Fruit fly (Drosophila melanogaster) whole organism, embryonic: ENCODE measurements around the gene Eig71Eg.
A peak's percentile ranks its signal among the peaks of the same experiment; 100 is the strongest.

Experiments
- C15 ChIP-seq: fragments of 200-800 bp; sonication (Bioruptor generic); IDR thresholded peaks from 3 replicates; pipeline ENCODE4 v1.3.6; 2022; ENCODE audit warnings: missing biosample characterization, missing genetic modification characterization
- CG10366 ChIP-seq: fragments of 200-800 bp; sonication (Bioruptor generic); IDR thresholded peaks from 2 replicates; pipeline ENCODE4 v1.3.6; 2022; ENCODE audit warnings: missing biosample characterization, missing genetic modification characterization
- CG11093 ChIP-seq: fragments of 200-800 bp; sonication (Bioruptor generic); IDR thresholded peaks from 3 replicates; pipeline ENCODE4 v1.3.6; 2022; ENCODE audit warnings: missing biosample characterization, missing genetic modification characterization
- CG11504 ChIP-seq: fragments of 200-800 bp; sonication (Bioruptor generic); optimal IDR thresholded peaks from 3 replicates; lab custom pipeline; 2019; ENCODE audit warnings: missing biosample characterization, mild to moderate bottlenecking, missing genetic modification characterization, moderate library complexity
- CG11723 ChIP-seq: fragments of 200-800 bp; sonication (Bioruptor generic); optimal IDR thresholded peaks from 2 replicates; lab custom pipeline; 2017; ENCODE audit warnings: missing biosample characterization, mild to moderate bottlenecking, missing genetic modification characterization
- CG12219 ChIP-seq: fragments of 200-800 bp; sonication (Bioruptor generic); optimal IDR thresholded peaks from 3 replicates; lab custom pipeline; 2018; ENCODE audit warnings: missing biosample characterization, mild to moderate bottlenecking, missing genetic modification characterization
- CG13424 ChIP-seq: fragments of 200-800 bp; sonication (Bioruptor generic); optimal IDR thresholded peaks from 2 replicates; lab custom pipeline; 2019; ENCODE audit warnings: missing biosample characterization, mild to moderate bottlenecking, missing genetic modification characterization, moderate library complexity
- CG13894 ChIP-seq: fragments of 200-800 bp; sonication (Bioruptor generic); optimal IDR thresholded peaks from 3 replicates; lab custom pipeline; 2018; ENCODE audit warnings: missing biosample characterization, mild to moderate bottlenecking, missing genetic modification characterization, moderate library complexity
- CG16815 ChIP-seq: fragments of 200-800 bp; sonication (Bioruptor generic); optimal IDR thresholded peaks from 3 replicates; lab custom pipeline; 2017; ENCODE audit warnings: missing biosample characterization, mild to moderate bottlenecking, missing genetic modification characterization
- CG17359 ChIP-seq: fragments of 200-800 bp; sonication (Bioruptor generic); optimal IDR thresholded peaks from 3 replicates; lab custom pipeline; 2018; ENCODE audit warnings: missing biosample characterization, mild to moderate bottlenecking, missing genetic modification characterization, moderate library complexity
- CG17361 ChIP-seq: fragments of 200-800 bp; sonication (Bioruptor generic); IDR thresholded peaks from 3 replicates; pipeline ENCODE4 v1.3.6; 2022; ENCODE audit warnings: missing biosample characterization, missing genetic modification characterization
- CG2889 ChIP-seq: fragments of 200-800 bp; sonication (Bioruptor generic); IDR thresholded peaks from 3 replicates; pipeline ENCODE4 v1.3.6; 2022; ENCODE audit warnings: missing biosample characterization, missing genetic modification characterization
- CG30403 ChIP-seq: fragments of 200-800 bp; sonication (Bioruptor generic); optimal IDR thresholded peaks from 3 replicates; lab custom pipeline; 2016; ENCODE audit warnings: missing biosample characterization, missing genetic modification characterization
- CG31441 ChIP-seq: fragments of 200-800 bp; sonication (Bioruptor generic); IDR thresholded peaks from 2 replicates; pipeline ENCODE4 v1.3.6; 2022; ENCODE audit warnings: missing biosample characterization, missing genetic modification characterization
- CG32532 ChIP-seq: fragments of 200-800 bp; sonication (Bioruptor generic); IDR thresholded peaks from 2 replicates; pipeline ENCODE4 v1.3.6; 2022; ENCODE audit warnings: missing biosample characterization, missing genetic modification characterization
- CG3847 ChIP-seq: fragments of 200-800 bp; sonication (Bioruptor generic); IDR thresholded peaks from 2 replicates; pipeline ENCODE4 v1.3.6; 2022; ENCODE audit warnings: missing biosample characterization, missing genetic modification characterization
- CG9932 ChIP-seq: fragments of 200-800 bp; sonication (Bioruptor generic); IDR thresholded peaks from 2 replicates; pipeline ENCODE4 v1.3.6; 2022; ENCODE audit warnings: missing biosample characterization, missing genetic modification characterization
- Camta ChIP-seq: fragments of 200-800 bp; sonication (Bioruptor generic); optimal IDR thresholded peaks from 2 replicates; lab custom pipeline; 2016; ENCODE audit warnings: missing biosample characterization, missing genetic modification characterization
- Deaf1 ChIP-seq: fragments of 200-800 bp; optimal IDR thresholded peaks from 3 replicates; lab custom pipeline; 2019; ENCODE audit warnings: missing biosample characterization, mild to moderate bottlenecking, missing genetic modification characterization, moderate library complexity
- Dip2 ChIP-seq: fragments of 200-800 bp; sonication (Bioruptor generic); IDR thresholded peaks from 2 replicates; pipeline ENCODE4 v1.3.6; 2022; ENCODE audit warnings: missing biosample characterization, missing genetic modification characterization
- Doc2 ChIP-seq: fragments of 200-800 bp; sonication (Bioruptor generic); IDR thresholded peaks from 2 replicates; pipeline ENCODE4 v1.3.6; 2022; ENCODE audit warnings: missing biosample characterization, missing genetic modification characterization
- Eip74EF ChIP-seq, 2 experiments: fragments of 200-800 bp in 1 of 2; fragments of >200 bp in 1 of 2; sonication (Bioruptor generic) in 1 of 2; optimal IDR thresholded peaks; 2 replicates each; lab custom pipeline; 2017 to 2019; ENCODE audit warnings: missing biosample characterization in 2 of 2, missing genetic modification characterization in 2 of 2, mild to moderate bottlenecking in 1 of 2, moderate library complexity in 1 of 2
- Fer2 ChIP-seq: fragments of 200-800 bp; sonication (Bioruptor generic); optimal IDR thresholded peaks from 2 replicates; lab custom pipeline; 2018; ENCODE audit warnings: missing biosample characterization, mild to moderate bottlenecking, missing genetic modification characterization, moderate library complexity
- Vsx1 ChIP-seq: fragments of 200-800 bp; sonication (Bioruptor generic); optimal IDR thresholded peaks from 2 replicates; lab custom pipeline; 2017; ENCODE audit warnings: missing biosample characterization, mild to moderate bottlenecking, missing genetic modification characterization, missing genetic modification reagents
- ab ChIP-seq: fragments of 200-800 bp; sonication (Bioruptor generic); optimal IDR thresholded peaks from 2 replicates; lab custom pipeline; 2016; ENCODE audit warnings: missing biosample characterization, missing genetic modification characterization
- al ChIP-seq: fragments of 200-800 bp; sonication (Bioruptor generic); IDR thresholded peaks from 2 replicates; pipeline ENCODE4 v1.3.6; 2022; ENCODE audit warnings: missing biosample characterization, missing genetic modification characterization
- ash1 ChIP-seq: fragments of 200-800 bp; sonication (Bioruptor generic); optimal IDR thresholded peaks from 2 replicates; lab custom pipeline; 2018; ENCODE audit warnings: missing biosample characterization, mild to moderate bottlenecking, missing genetic modification characterization
- croc ChIP-seq: fragments of 200-800 bp; sonication (Bioruptor generic); conservative IDR thresholded peaks from 3 replicates; pipeline ENCODE4 v1.3.6; 2022; ENCODE audit warnings: missing biosample characterization, missing genetic modification characterization
- crp ChIP-seq, 2 experiments: fragments of 200-800 bp; sonication (Bioruptor generic); optimal IDR thresholded peaks; 2 replicates in 1 of 2; 3 replicates in 1 of 2; lab custom pipeline; 2017; ENCODE audit warnings: missing biosample characterization in 2 of 2, missing genetic modification characterization in 2 of 2, mild to moderate bottlenecking in 1 of 2, moderate library complexity in 1 of 2
- dan ChIP-seq: fragments of 200-800 bp; sonication (Bioruptor generic); IDR thresholded peaks from 2 replicates; pipeline ENCODE4 v1.3.6; 2022; ENCODE audit warnings: missing biosample characterization, missing genetic modification characterization
- esg ChIP-seq: fragments of 200-800 bp; sonication (Bioruptor generic); conservative IDR thresholded peaks from 2 replicates; pipeline ENCODE4 v1.3.6; 2022; ENCODE audit warnings: missing biosample characterization, missing genetic modification characterization
- fu2 ChIP-seq: fragments of 200-800 bp; sonication (Bioruptor generic); optimal IDR thresholded peaks from 2 replicates; lab custom pipeline; 2016; ENCODE audit warnings: missing biosample characterization, missing genetic modification characterization
- h ChIP-seq: fragments of >200 bp; optimal IDR thresholded peaks from 2 replicates; lab custom pipeline; 2017
- ham ChIP-seq: fragments of 200-800 bp; sonication (Bioruptor generic); IDR thresholded peaks from 2 replicates; pipeline ENCODE4 v1.3.6; 2022; ENCODE audit warnings: missing biosample characterization, missing genetic modification characterization
- jigr1 ChIP-seq: fragments of 200-800 bp; sonication (Bioruptor generic); IDR thresholded peaks from 3 replicates; pipeline ENCODE4 v1.3.6; 2022; ENCODE audit warnings: missing biosample characterization, missing genetic modification characterization
- ken ChIP-seq: fragments of 200-800 bp; sonication (Bioruptor generic); IDR thresholded peaks from 3 replicates; pipeline ENCODE4 v1.3.6; 2022; ENCODE audit warnings: missing biosample characterization, missing genetic modification characterization
- knrl ChIP-seq: fragments of 200-800 bp; sonication (Bioruptor generic); IDR thresholded peaks from 3 replicates; pipeline ENCODE4 v1.3.6; 2022; ENCODE audit warnings: missing biosample characterization, missing genetic modification characterization; ENCODE audit not compliant: partially characterized antibody
- lilli ChIP-seq: fragments of 200-800 bp; sonication (Bioruptor generic); optimal IDR thresholded peaks from 3 replicates; lab custom pipeline; 2016; ENCODE audit warnings: missing biosample characterization, missing genetic modification characterization
- lov ChIP-seq, 2 experiments: fragments of 200-800 bp in 1 of 2; fragments of >200 bp in 1 of 2; sonication (Bioruptor generic) in 1 of 2; IDR thresholded peaks in 1 of 2; optimal IDR thresholded peaks in 1 of 2; 2 replicates in 1 of 2; 3 replicates in 1 of 2; pipeline versions ENCODE4 v1.3.6 to Lab custom; 2017 to 2022; ENCODE audit warnings: missing biosample characterization in 1 of 2, missing genetic modification characterization in 1 of 2
- odd ChIP-seq: fragments of 200-800 bp; sonication (Bioruptor generic); optimal IDR thresholded peaks from 2 replicates; lab custom pipeline; 2017; ENCODE audit warnings: missing biosample characterization, mild to moderate bottlenecking, missing genetic modification characterization
- prd ChIP-seq, 3 experiments: fragments of >200 bp in 2 of 3; fragments of 200-800 bp in 1 of 3; sonication (Bioruptor generic) in 1 of 3; optimal IDR thresholded peaks in 2 of 3; IDR thresholded peaks in 1 of 3; 2 replicates in 2 of 3; 3 replicates in 1 of 3; pipeline versions ENCODE4 v1.3.6 to Lab custom; 2017 to 2022; ENCODE audit warnings: missing biosample characterization in 1 of 3, missing genetic modification characterization in 1 of 3
- pum ChIP-seq: fragments of 200-800 bp; sonication (Bioruptor generic); optimal IDR thresholded peaks from 2 replicates; lab custom pipeline; 2016; ENCODE audit warnings: missing biosample characterization, missing genetic modification characterization
- ranshi ChIP-seq: fragments of 200-800 bp; sonication (Bioruptor generic); IDR thresholded peaks from 2 replicates; pipeline ENCODE4 v1.3.6; 2022; ENCODE audit warnings: missing biosample characterization, missing genetic modification characterization
- row ChIP-seq: fragments of 200-800 bp; sonication (Bioruptor generic); IDR thresholded peaks from 3 replicates; pipeline ENCODE4 v1.3.6; 2022; ENCODE audit warnings: missing biosample characterization, missing genetic modification characterization
- sr ChIP-seq: fragments of 200-800 bp; sonication (Bioruptor generic); IDR thresholded peaks from 3 replicates; pipeline ENCODE4 v1.3.6; 2022; ENCODE audit warnings: missing biosample characterization, missing genetic modification characterization
- tna ChIP-seq: fragments of 200-800 bp; sonication (Bioruptor generic); IDR thresholded peaks from 2 replicates; pipeline ENCODE4 v1.3.6; 2022; ENCODE audit warnings: missing biosample characterization, missing genetic modification characterization; ENCODE audit not compliant: partially characterized antibody
- twi ChIP-seq: fragments of 200-800 bp; optimal IDR thresholded peaks from 2 replicates; lab custom pipeline; 2019; ENCODE audit warnings: missing biosample characterization, mild to moderate bottlenecking, missing genetic modification characterization, moderate library complexity
- tx ChIP-seq: fragments of 200-800 bp; sonication (Bioruptor generic); optimal IDR thresholded peaks from 2 replicates; lab custom pipeline; 2016; ENCODE audit warnings: missing biosample characterization, missing genetic modification characterization
- zf30C ChIP-seq: fragments of 200-800 bp; sonication (Bioruptor generic); optimal IDR thresholded peaks from 3 replicates; lab custom pipeline; 2018; ENCODE audit warnings: missing biosample characterization, mild to moderate bottlenecking, missing genetic modification characterization

Gene Eig71Eg

DNA sequence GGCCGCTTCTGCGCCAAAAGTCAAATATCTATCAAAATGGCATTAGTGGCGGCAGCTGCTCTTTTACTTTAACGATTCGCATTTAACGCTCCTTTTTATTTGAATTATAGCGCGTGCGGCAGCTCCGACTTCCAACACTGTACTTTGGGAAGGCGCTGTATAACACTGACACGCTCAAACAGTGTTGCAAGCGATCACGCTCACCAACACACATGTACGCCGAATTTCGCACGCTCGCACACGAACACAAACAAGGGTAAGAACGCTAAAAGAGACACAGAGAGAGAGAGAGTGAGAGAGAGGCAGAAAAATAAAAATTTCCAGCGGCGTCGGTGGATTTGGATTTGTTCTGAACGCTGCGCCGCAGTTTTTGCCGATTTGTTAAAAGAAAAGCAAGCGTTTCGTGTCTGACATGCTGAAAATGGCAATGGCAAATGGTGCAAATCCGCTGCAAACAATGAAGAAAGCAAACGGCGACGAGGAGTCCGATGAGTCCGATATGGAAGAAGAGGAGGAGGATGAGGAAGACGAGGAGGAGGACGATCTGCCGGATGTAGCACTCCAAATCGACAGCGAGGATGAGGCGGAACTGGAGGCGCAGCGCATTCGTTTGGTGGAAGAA, 37.7 kb upstream of the Eig71Eg start, which contains the start of gene Phs (continued):
- TF ChIP-seq CG13894 (tag; lab: Kevin White, UChicago) (peak; percentile 63), C15 (peak; percentile 51; the same call in 1 of the 3 replicates), al (GFP tag; lab: Robert Waterston, UW) (peak; percentile 62), tna (GFP tag; lab: Robert Waterston, UW) (no peak), esg (GFP tag; lab: Robert Waterston, UW) (no peak), h (lab: Kevin White, UChicago) (no peak), Fer2 (peak; percentile 42), CG17361 (GFP tag; lab: Robert Waterston, UW) (peak; percentile 50; the same call in 1 of the 3 replicates), crp (GFP tag; optimal IDR thresholded peaks at IDR 0.05; lab: Kevin White, UChicago) (peak in 1 of 2 experiments; percentile 35), Deaf1 (tag; lab: Kevin White, UChicago) (peak; percentile 24), CG13424 (peak; percentile 24), CG31441 (GFP tag; lab: Robert Waterston, UW) (peak; percentile 46; the same call in 1 of the 2 replicates), sr (GFP tag; lab: Robert Waterston, UW) (peak; percentile 65; the same call in 2 of the 3 replicates), ranshi (GFP tag; lab: Robert Waterston, UW) (peak; percentile 82), ken (GFP tag; lab: Robert Waterston, UW) (peak; percentile 94), Dip2 (GFP tag; lab: Robert Waterston, UW) (no peak), knrl (GFP tag; lab: Robert Waterston, UW) (peak; percentile 37; the same call in 1 of the 3 replicates), CG30403 (GFP tag; lab: Kevin White, UChicago) (peak; percentile 78), Eip74EF (GFP tag; optimal IDR thresholded peaks at IDR 0.05; lab: Kevin White, UChicago) (no peak), CG12219 (no peak), odd (GFP tag; lab: Kevin White, UChicago) (no peak), CG32532 (GFP tag; lab: Robert Waterston, UW) (peak; percentile 81), CG10366 (peak; percentile 71), tx (peak; percentile 84), CG2889 (no peak), CG11504 (tag; lab: Kevin White, UChicago) (peak; percentile 60), dan (GFP tag; lab: Robert Waterston, UW) (no peak), prd (optimal IDR thresholded peaks at IDR 0.05; lab: Kevin White, UChicago) (no peak), prd (GFP tag; IDR thresholded peaks at IDR 0.05; lab: Robert Waterston, UW) (peak; percentile 78), CG11723 (GFP tag; lab: Kevin White, UChicago) (peak; percentile 64), CG17359 (peak; percentile 61), ab (peak; percentile 46), CG16815 (GFP tag; lab: Kevin White, UChicago) (peak; percentile 83), CG3847 (peak; percentile 94), ham (no peak), CG9932 (GFP tag; lab: Robert Waterston, UW) (peak; percentile 96), CG11093 (GFP tag; lab: Robert Waterston, UW) (no peak), croc (peak; percentile 54), lov (optimal IDR thresholded peaks at IDR 0.05; lab: Kevin White, UChicago) (no peak), lov (GFP tag; IDR thresholded peaks at IDR 0.05; lab: Robert Waterston, UW) (peak; percentile 78; the same call in 1 of the 3 replicates), ash1 (GFP tag; lab: Kevin White, UChicago) (peak; percentile 82), lilli (GFP tag; lab: Kevin White, UChicago) (peak; percentile 85), pum (peak; percentile 89), fu2 (GFP tag; lab: Kevin White, UChicago) (peak; percentile 84), twi (tag; lab: Kevin White, UChicago) (peak; percentile 48), Doc2 (GFP tag; lab: Robert Waterston, UW) (no peak), Vsx1 (GFP tag; lab: Kevin White, UChicago) (peak; percentile 15), zf30C (GFP tag; lab: Kevin White, UChicago) (peak; percentile 36), Camta (GFP tag; lab: Kevin White, UChicago) (peak; percentile 78), row (0 out of 3 replicates have a peak, but pooled peaks have one; percentile 37), jigr1 (GFP tag; lab: Robert Waterston, UW) (no peak)
